Worm (Caenorhabditis elegans): ENCODE data around the gene sri-30.

sri-30 gene

ce11 chrII:3064631-3065030 is 18.7 kb downstream of the sri-30 start:
- TF ChIP-seq lin-15B (tag; optimal IDR thresholded peaks at IDR 0.05) (no peak), unc-30 (tag; optimal IDR thresholded peaks at IDR 0.05) (no peak), xbp-1 (tag; optimal IDR thresholded peaks at IDR 0.05) (no peak), skn-1 (tag; optimal IDR thresholded peaks at IDR 0.05) (no peak), sptf-1 (tag; optimal IDR thresholded peaks at IDR 0.05) (no peak), sox-4 (tag; optimal IDR thresholded peaks at IDR 0.05) (no peak), nhr-19 (GFP tag; conservative IDR thresholded peaks at IDR 0.05) (no peak), ceh-8 (GFP tag; optimal IDR thresholded peaks at IDR 0.05) (no peak), nhr-28 (tag; optimal IDR thresholded peaks at IDR 0.05) (no peak), swsn-7 (tag; optimal IDR thresholded peaks at IDR 0.05) (no peak), tlp-1 (tag; optimal IDR thresholded peaks at IDR 0.05) (no peak), lsy-2 (tag; optimal IDR thresholded peaks at IDR 0.05) (no peak)

- no peak for TF ChIP-seq sox-4 (tag; optimal IDR thresholded peaks at IDR 0.05)
- peak; percentile 35 for TF ChIP-seq nhr-85 (tag)
- no peak for TF ChIP-seq ces-1 (GFP tag; optimal IDR thresholded peaks at IDR 0.05)
- TF ChIP-seq nhr-12 (tag; optimal IDR thresholded peaks at IDR 0.05): no peak
- no peak for TF ChIP-seq efl-1 (optimal IDR thresholded peaks at IDR 0.05)
- peak in 1 of 2 experiments; percentile 90 for TF ChIP-seq efl-1 (GFP tag; optimal IDR thresholded peaks at IDR 0.05 in 1 of 2)
These were observed 19.1 kb downstream of the sri-30 start for ce11 chrII:3065086-3065485.

ce11 chrII:3066401-3066800 is 20.4 kb downstream of the sri-30 start:
- TF ChIP-seq lir-3 (tag; optimal IDR thresholded peaks at IDR 0.05; ENCODE audit: poor library complexity): no peak
- TF ChIP-seq tbx-2 (tag; optimal IDR thresholded peaks at IDR 0.05): no peak
- no peak for TF ChIP-seq tlp-1 (tag; optimal IDR thresholded peaks at IDR 0.05)
- TF ChIP-seq lin-15B (tag; optimal IDR thresholded peaks at IDR 0.05): no peak
- no peak for TF ChIP-seq hlh-4 (tag; optimal IDR thresholded peaks at IDR 0.05)
- no peak for TF ChIP-seq fkh-10 (GFP tag; optimal IDR thresholded peaks at IDR 0.05)
- no peak for TF ChIP-seq nhr-12 (tag; optimal IDR thresholded peaks at IDR 0.05)
- no peak for TF ChIP-seq C34B4.2 (tag; optimal IDR thresholded peaks at IDR 0.05)

ce11 chrII:3067447-3067846 is 21.5 kb downstream of the sri-30 start:
- TF ChIP-seq sox-4 (tag; optimal IDR thresholded peaks at IDR 0.05) (no peak), jun-1 (tag; optimal IDR thresholded peaks at IDR 0.05) (no peak), alr-1 (tag; optimal IDR thresholded peaks at IDR 0.05; ENCODE audit: borderline replicate concordance) (no peak), lin-39 (tag; optimal IDR thresholded peaks at IDR 0.05) (no peak), F16B12.6 (tag; optimal IDR thresholded peaks at IDR 0.05) (no peak), mef-2 (tag; optimal IDR thresholded peaks at IDR 0.05) (no peak), nhr-47 (tag; optimal IDR thresholded peaks at IDR 0.05) (no peak), egl-13 (tag; optimal IDR thresholded peaks at IDR 0.05) (no peak), mab-9 (GFP tag; IDR thresholded peaks at IDR 0.05) (no peak)

ce11 chrII:3067896-3068295 is 21.9 kb downstream of the sri-30 start:
- TF ChIP-seq ceh-90 (tag; optimal IDR thresholded peaks at IDR 0.05) (no peak), swsn-7 (tag; optimal IDR thresholded peaks at IDR 0.05) (no peak), mab-9 (GFP tag; IDR thresholded peaks at IDR 0.05) (no peak), ceh-63 (GFP tag; optimal IDR thresholded peaks at IDR 0.05) (no peak), sox-4 (tag; optimal IDR thresholded peaks at IDR 0.05) (no peak), fkh-10 (GFP tag; optimal IDR thresholded peaks at IDR 0.05) (no peak), mef-2 (tag; optimal IDR thresholded peaks at IDR 0.05) (no peak), blmp-1 (tag; optimal IDR thresholded peaks at IDR 0.05) (no peak), grh-1 (GFP tag; IDR thresholded peaks at IDR 0.05) (no peak), nhr-76 (tag; optimal IDR thresholded peaks at IDR 0.05) (no peak), pqm-1 (tag; optimal IDR thresholded peaks at IDR 0.05) (no peak), nhr-28 (tag; optimal IDR thresholded peaks at IDR 0.05) (no peak), vab-15 (tag; optimal IDR thresholded peaks at IDR 0.05) (no peak), ztf-4 (tag; optimal IDR thresholded peaks at IDR 0.05) (no peak), fos-1 (tag; optimal IDR thresholded peaks at IDR 0.05) (no peak)

Measured in whole organism, L1 larva.